Fruit fly (Drosophila melanogaster): ENCODE data around the gene SoYb.
A peak's percentile ranks its signal among the peaks of the same experiment; 100 is the strongest.

Gene SoYb

dm6 chr2L:10009800-10010658 lies 7.5 kb upstream of the SoYb start (continued):
- TF ChIP-seq CG10669 (GFP tag; optimal IDR thresholded peaks at IDR 0.05) (peak; percentile 99), CG8632 (GFP tag; optimal IDR thresholded peaks at IDR 0.05) (peak; percentile 99), ss (GFP tag; optimal IDR thresholded peaks at IDR 0.05) (peak; percentile 98 to 99), Lpt (GFP tag; optimal IDR thresholded peaks at IDR 0.05) (peak; percentile 99), CG34406 (GFP tag; optimal IDR thresholded peaks at IDR 0.05) (peak; percentile 99), CG6792 (GFP tag; optimal IDR thresholded peaks at IDR 0.05) (peak; percentile 99), CG8119 (GFP tag; IDR thresholded peaks at IDR 0.05) (peak; percentile 98), lz (GFP tag; optimal IDR thresholded peaks at IDR 0.05) (peak; percentile 100), Sox15 (GFP tag; optimal IDR thresholded peaks at IDR 0.05) (peak; percentile 99), fd59A (GFP tag; optimal IDR thresholded peaks at IDR 0.05) (peak; percentile 99)

- TF ChIP-seq CG9139 (GFP tag; optimal IDR thresholded peaks at IDR 0.05) (peak; percentile 84), Ets96B (tag; optimal IDR thresholded peaks at IDR 0.05) (peak; percentile 33), CG6792 (GFP tag; optimal IDR thresholded peaks at IDR 0.05) (no peak), CG31627 (GFP tag; optimal IDR thresholded peaks at IDR 0.05) (no peak), CG3919 (GFP tag; optimal IDR thresholded peaks at IDR 0.05) (no peak), CG8119 (GFP tag; IDR thresholded peaks at IDR 0.05) (peak; percentile 60; the same call in 2 of the 3 replicates), eg (GFP tag; IDR thresholded peaks at IDR 0.05) (peak; percentile 68; the same call in 1 of the 3 replicates), salr (GFP tag; optimal IDR thresholded peaks at IDR 0.05) (peak in 1 of 2 experiments; percentile 6), CG15336 (GFP tag; IDR thresholded peaks at IDR 0.05) (peak; percentile 46), Gug (GFP tag; IDR thresholded peaks at IDR 0.05) (no peak), CG6808 (GFP tag; optimal IDR thresholded peaks at IDR 0.05) (peak; percentile 44), lz (GFP tag; optimal IDR thresholded peaks at IDR 0.05) (no peak), CG10669 (GFP tag; optimal IDR thresholded peaks at IDR 0.05) (peak; percentile 33), fd85E (GFP tag; optimal IDR thresholded peaks at IDR 0.05) (no peak), Eip78C (GFP tag) (peak; percentile 28), CG6276 (GFP tag; optimal IDR thresholded peaks at IDR 0.05) (peak; percentile 64), CG3032 (tag; optimal IDR thresholded peaks at IDR 0.05) (peak; percentile 9), OdsH (GFP tag; optimal IDR thresholded peaks at IDR 0.05) (no peak), Hr4 (GFP tag; optimal IDR thresholded peaks at IDR 0.05) (no peak), CG6163 (GFP tag; IDR thresholded peaks at IDR 0.05) (peak; percentile 64; the same call in 1 of the 3 replicates), Sox14 (GFP tag; optimal IDR thresholded peaks at IDR 0.05) (peak; percentile 4), ss (GFP tag; optimal IDR thresholded peaks at IDR 0.05) (peak; percentile 30 to 57), CG1621 (tag; optimal IDR thresholded peaks at IDR 0.05) (no peak), Sox15 (GFP tag; optimal IDR thresholded peaks at IDR 0.05) (no peak), CG8319 (GFP tag; optimal IDR thresholded peaks at IDR 0.05) (no peak)
Observed at dm6 chr2L:10009293-10009695, 6.8 kb upstream of the SoYb start, which contains the start of gene Trp1. Trp1 (plus strand) TSS chr2L:10009381.

dm6 chr2L:10004574-10004973 lies 2.0 kb upstream of the SoYb start:
- peak in 1 of 2 experiments; percentile 28 for TF ChIP-seq ss (GFP tag; optimal IDR thresholded peaks at IDR 0.05)
- TF ChIP-seq CG3032 (tag; optimal IDR thresholded peaks at IDR 0.05): no peak
- peak; percentile 77 for TF ChIP-seq Eip78C (GFP tag)
- TF ChIP-seq CG15336 (GFP tag; IDR thresholded peaks at IDR 0.05): 0 out of 2 replicates have a peak, but pooled peaks have one; percentile 32
- no peak for TF ChIP-seq CG34406 (GFP tag; optimal IDR thresholded peaks at IDR 0.05)
- peak; percentile 35 for TF ChIP-seq CG1621 (tag; optimal IDR thresholded peaks at IDR 0.05)
- peak; percentile 42; the same call in 2 of the 3 replicates for TF ChIP-seq CG6163 (GFP tag; IDR thresholded peaks at IDR 0.05)
- TF ChIP-seq fkh (GFP tag; optimal IDR thresholded peaks at IDR 0.05): peak; percentile 27
- TF ChIP-seq CG9139 (GFP tag; optimal IDR thresholded peaks at IDR 0.05): peak; percentile 11
- TF ChIP-seq CG3919 (GFP tag; optimal IDR thresholded peaks at IDR 0.05): peak; percentile 18
- TF ChIP-seq eg (GFP tag; IDR thresholded peaks at IDR 0.05): peak; percentile 62; the same call in 2 of the 3 replicates
- no peak for TF ChIP-seq fd59A (GFP tag; optimal IDR thresholded peaks at IDR 0.05)
- peak; percentile 18 for TF ChIP-seq net (GFP tag; optimal IDR thresholded peaks at IDR 0.05)

- TF ChIP-seq Smox (GFP tag; optimal IDR thresholded peaks at IDR 0.05) (peak; percentile 62), spab (GFP tag; optimal IDR thresholded peaks at IDR 0.05) (no peak), net (GFP tag; optimal IDR thresholded peaks at IDR 0.05) (peak; percentile 9), Ets21C (GFP tag; optimal IDR thresholded peaks at IDR 0.05) (peak; percentile 24), Lpt (GFP tag; optimal IDR thresholded peaks at IDR 0.05) (no peak), CG7368 (GFP tag; optimal IDR thresholded peaks at IDR 0.05) (no peak), CG4318 (GFP tag; optimal IDR thresholded peaks at IDR 0.05) (no peak), vri (GFP tag; optimal IDR thresholded peaks at IDR 0.05) (no peak), CG32006 (GFP tag; optimal IDR thresholded peaks at IDR 0.05) (no peak), Eip93F (GFP tag; optimal IDR thresholded peaks at IDR 0.05) (peak; percentile 16), CG6808 (GFP tag; optimal IDR thresholded peaks at IDR 0.05) (peak; percentile 37), CG3032 (tag; optimal IDR thresholded peaks at IDR 0.05) (peak; percentile 49), CG11762 (GFP tag; optimal IDR thresholded peaks at IDR 0.05; ENCODE audit: insufficient read depth) (no peak), CG8632 (GFP tag; optimal IDR thresholded peaks at IDR 0.05) (peak; percentile 8), salr (GFP tag; optimal IDR thresholded peaks at IDR 0.05) (peak in 1 of 2 experiments; percentile 32), CG16779 (tag; optimal IDR thresholded peaks at IDR 0.05) (no peak), Eip75B (GFP tag; optimal IDR thresholded peaks at IDR 0.05) (peak; percentile 15)
Observed at dm6 chr2L:10003593-10003992, 1.1 kb upstream of the SoYb start, which contains the start of gene Ndf. Ndf (plus strand) TSS chr2L:10003832.

All from whole organism, prepupa.